Fruit fly (Drosophila melanogaster): ENCODE results near the gene CG10154.

Gene CG10154

DNA sequence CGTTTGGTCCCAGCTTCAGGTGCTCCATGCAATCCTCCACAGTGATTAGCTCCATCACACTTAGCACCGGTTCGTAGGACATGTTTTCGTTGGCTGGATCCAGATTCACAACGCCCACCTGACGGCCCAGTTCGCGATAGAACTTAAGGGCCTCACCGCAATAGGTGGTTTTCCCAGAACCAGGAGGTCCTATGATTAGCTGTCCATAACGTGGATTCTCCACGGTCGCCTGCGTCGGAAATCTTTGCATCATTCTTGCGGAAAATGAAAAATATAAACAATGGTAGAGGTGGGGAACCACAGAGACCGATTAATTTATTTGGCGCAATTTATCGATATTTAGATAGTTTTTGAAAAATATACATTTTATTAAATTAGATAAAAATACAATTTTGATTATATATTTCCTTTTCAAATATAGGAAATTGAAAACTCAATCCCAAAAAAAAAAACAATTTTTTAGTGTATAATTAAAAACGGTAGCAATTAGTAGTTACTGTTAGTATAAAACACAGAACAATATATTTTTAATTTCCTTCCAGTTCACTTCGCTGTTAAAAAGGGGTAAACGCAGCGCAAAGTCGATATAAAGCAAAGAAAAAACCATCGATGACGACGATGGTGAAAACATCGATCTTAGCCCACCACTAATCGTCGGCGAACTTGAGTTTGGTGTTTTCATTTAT is 24.6 kb downstream of the CG10154 start, which contains the start of the genes CG10222 and flr (continued):
- TF ChIP-seq CG14710 (tag; optimal IDR thresholded peaks at IDR 0.05) (peak; percentile 58), YL-1 (GFP tag; optimal IDR thresholded peaks at IDR 0.05) (peak; percentile 1), Poxn (GFP tag; IDR thresholded peaks at IDR 0.05) (no peak), CG6765 (GFP tag; optimal IDR thresholded peaks at IDR 0.05) (no peak), CG6175 (GFP tag; IDR thresholded peaks at IDR 0.05) (no peak), crc (GFP tag; optimal IDR thresholded peaks at IDR 0.05) (no peak), pita (GFP tag; optimal IDR thresholded peaks at IDR 0.05) (no peak), nerfin-2 (GFP tag; IDR thresholded peaks at IDR 0.05; ENCODE audit: partially characterized antibody) (peak; percentile 44; the same call in 1 of the 2 replicates), CG18262 (tag; optimal IDR thresholded peaks at IDR 0.05) (peak; percentile 32), CG9932 (GFP tag; IDR thresholded peaks at IDR 0.05) (peak; percentile 56), CG2116 (GFP tag; optimal IDR thresholded peaks at IDR 0.05) (peak; percentile 70), Stat92E (GFP tag; optimal IDR thresholded peaks at IDR 0.05) (no peak), CG31441 (GFP tag; IDR thresholded peaks at IDR 0.05) (peak; percentile 45; the same call in 1 of the 2 replicates), CG17912 (GFP tag; optimal IDR thresholded peaks at IDR 0.05) (no peak), disco-r (GFP tag; optimal IDR thresholded peaks at IDR 0.05) (no peak), shn (GFP tag; optimal IDR thresholded peaks at IDR 0.05) (no peak), D (optimal IDR thresholded peaks at IDR 0.05) (peak; percentile 70), D (GFP tag; optimal IDR thresholded peaks at IDR 0.05) (peak; percentile 27), CG10267 (tag; optimal IDR thresholded peaks at IDR 0.05) (peak; percentile 42), CG15514 (GFP tag; optimal IDR thresholded peaks at IDR 0.05) (peak; percentile 40), CG16863 (GFP tag; optimal IDR thresholded peaks at IDR 0.05) (no peak), NC2α (GFP tag; optimal IDR thresholded peaks at IDR 0.05) (no peak), scrt (GFP tag; optimal IDR thresholded peaks at IDR 0.05) (no peak), Sry-δ (GFP tag; optimal IDR thresholded peaks at IDR 0.05) (peak; percentile 86), Ssrp (tag; optimal IDR thresholded peaks at IDR 0.05) (no peak), Dref (GFP tag; IDR thresholded peaks at IDR 0.05) (peak; percentile 76), CG1832 (GFP tag; optimal IDR thresholded peaks at IDR 0.05) (no peak), nerfin-1 (tag; optimal IDR thresholded peaks at IDR 0.05) (no peak), E2f2 (GFP tag; IDR thresholded peaks at IDR 0.05) (peak; percentile 80), gsb-n (tag; optimal IDR thresholded peaks at IDR 0.05) (peak; percentile 11), gce (GFP tag; IDR thresholded peaks at IDR 0.05) (no peak), pb (GFP tag; optimal IDR thresholded peaks at IDR 0.05) (no peak), bcd (GFP tag; optimal IDR thresholded peaks at IDR 0.05) (no peak), vfl (GFP tag; optimal IDR thresholded peaks at IDR 0.05) (no peak), Nf-YB (GFP tag; optimal IDR thresholded peaks at IDR 0.05) (no peak), Doc3 (GFP tag; IDR thresholded peaks at IDR 0.05; ENCODE audit: partially characterized antibody) (peak; percentile 68; the same call in 2 of the 3 replicates), al (GFP tag; IDR thresholded peaks at IDR 0.05) (no peak), nmo (GFP tag; optimal IDR thresholded peaks at IDR 0.05) (peak; percentile 53), knrl (GFP tag; IDR thresholded peaks at IDR 0.05; ENCODE audit: partially characterized antibody) (peak; percentile 79), her (GFP tag; optimal IDR thresholded peaks at IDR 0.05) (no peak), CG12769 (tag; optimal IDR thresholded peaks at IDR 0.05) (no peak), CG17186 (GFP tag; optimal IDR thresholded peaks at IDR 0.05) (peak; percentile 62), inv (GFP tag; IDR thresholded peaks at IDR 0.05; ENCODE audit: partially characterized antibody) (peak; percentile 64), stwl (tag; optimal IDR thresholded peaks at IDR 0.05) (peak; percentile 57), Sry-β (GFP tag; optimal IDR thresholded peaks at IDR 0.05) (no peak), Opbp (GFP tag; IDR thresholded peaks at IDR 0.05; ENCODE audit: partially characterized antibody) (peak; percentile 74), CG32772 (GFP tag; IDR thresholded peaks at IDR 0.05) (no peak), sob (GFP tag; IDR thresholded peaks at IDR 0.05) (no peak), phol (tag; optimal IDR thresholded peaks at IDR 0.05) (peak; percentile 36)
